Worm (Caenorhabditis elegans) whole organism, midembryonic: ENCODE results near the gene scl-10.

Source experiments
- T22C8.4 ChIP-seq: fragments of 200-800 bp; sonication (Bioruptor generic); IDR thresholded peaks from 2 replicates; pipeline ENCODE4 v1.3.6; 2022; ENCODE audit warnings: missing genetic modification characterization, missing compliant biosample characterization
- cog-1 ChIP-seq: sonication (generic microtip); optimal IDR thresholded peaks from 2 replicates; lab custom pipeline; 2016; ENCODE audit warnings: missing genetic modification characterization, missing compliant biosample characterization
- flt-1 ChIP-seq: fragments of 200-800 bp; sonication (Bioruptor generic); IDR thresholded peaks from 2 replicates; pipeline ENCODE4 v1.3.6; 2022; ENCODE audit warnings: missing genetic modification characterization, missing compliant biosample characterization
- ref-1 ChIP-seq: fragments of 200-800 bp; sonication (Bioruptor generic); conservative IDR thresholded peaks from 2 replicates; pipeline ENCODE4 v1.3.6; 2022; ENCODE audit warnings: missing genetic modification reagents, missing genetic modification characterization, missing compliant biosample characterization
- tab-1 ChIP-seq: fragments of 200-800 bp; sonication (Bioruptor generic); IDR thresholded peaks from 2 replicates; pipeline ENCODE4 v1.3.6; 2022; ENCODE audit warnings: missing genetic modification characterization, missing compliant biosample characterization
- ztf-23 ChIP-seq: fragments of 200-800 bp; sonication (Bioruptor generic); IDR thresholded peaks from 2 replicates; pipeline ENCODE4 v1.3.6; 2022; ENCODE audit warnings: missing genetic modification reagents, missing genetic modification characterization, missing compliant biosample characterization
- ztf-29 ChIP-seq: fragments of 200-800 bp; sonication (Bioruptor generic); IDR thresholded peaks from 2 replicates; pipeline ENCODE4 v1.3.6; 2022; ENCODE audit warnings: missing genetic modification reagents, missing genetic modification characterization, missing compliant biosample characterization

- TF ChIP-seq ref-1 (GFP tag; lab: Robert Waterston, UW) = no peak
- no peak for TF ChIP-seq T22C8.4 (GFP tag; lab: Robert Waterston, UW)
- no peak for TF ChIP-seq flt-1 (GFP tag; lab: Robert Waterston, UW)
- TF ChIP-seq tab-1 (GFP tag; lab: Robert Waterston, UW) = 0 out of 2 replicates have a peak, but pooled peaks have one; percentile 47
- no peak for TF ChIP-seq ztf-23 (GFP tag; lab: Robert Waterston, UW)
- no peak for TF ChIP-seq cog-1 (tag; lab: Kevin White, UChicago)
- no peak for TF ChIP-seq ztf-29
These were observed 41.5 kb downstream of the scl-10 start for ce11 chrIV:13089671-13090242.
